Worm (Caenorhabditis elegans) whole organism, L1 larva: ENCODE results near the gene D1044.1.

Source experiments
- aly-2 ChIP-seq: fragments of 150-350 bp; optimal IDR thresholded peaks from 2 replicates; lab custom pipeline; 2014; ENCODE audit warnings: missing biosample characterization, missing genetic modification characterization
- ceh-90 ChIP-seq: sonication (generic microtip); optimal IDR thresholded peaks from 2 replicates; lab custom pipeline; 2016; ENCODE audit warnings: missing genetic modification characterization, missing compliant biosample characterization
- nhr-12 ChIP-seq: sonication (generic microtip); optimal IDR thresholded peaks from 2 replicates; lab custom pipeline; 2017; ENCODE audit warnings: missing biosample characterization, missing genetic modification characterization
- nhr-237 ChIP-seq: fragments of 150-350 bp; optimal IDR thresholded peaks from 2 replicates; lab custom pipeline; 2014; ENCODE audit warnings: missing biosample characterization, missing genetic modification characterization
- nhr-28 ChIP-seq: fragments of 150-350 bp; optimal IDR thresholded peaks from 2 replicates; lab custom pipeline; 2014; ENCODE audit warnings: missing biosample characterization, missing genetic modification characterization
- nhr-71 ChIP-seq: sonication (generic microtip); optimal IDR thresholded peaks from 2 replicates; lab custom pipeline; 2016; ENCODE audit warnings: mild to moderate bottlenecking, missing genetic modification characterization, moderate library complexity, missing compliant biosample characterization
- skn-1 ChIP-seq: fragments of 150-350 bp; optimal IDR thresholded peaks from 2 replicates; lab custom pipeline; 2014; ENCODE audit warnings: missing biosample characterization, missing genetic modification characterization
- snpc-4 ChIP-seq: fragments of 150-350 bp; optimal IDR thresholded peaks from 2 replicates; lab custom pipeline; 2014; ENCODE audit warnings: missing biosample characterization, missing genetic modification characterization
- sox-4 ChIP-seq: sonication (generic microtip); optimal IDR thresholded peaks from 2 replicates; lab custom pipeline; 2016; ENCODE audit warnings: missing genetic modification characterization, missing compliant biosample characterization
- zip-4 ChIP-seq: fragments of 200-800 bp; sonication (Bioruptor generic); optimal IDR thresholded peaks from 2 replicates; lab custom pipeline; 2018; ENCODE audit warnings: mild to moderate bottlenecking, missing genetic modification characterization, moderate library complexity, missing compliant biosample characterization
- ztf-11 ChIP-seq, 2 experiments: sonication (generic microtip); optimal IDR thresholded peaks; 2 replicates each; lab custom pipeline; 2016 to 2017; ENCODE audit warnings: missing genetic modification characterization in 2 of 2, missing biosample characterization in 1 of 2, missing compliant biosample characterization in 1 of 2

DNA sequence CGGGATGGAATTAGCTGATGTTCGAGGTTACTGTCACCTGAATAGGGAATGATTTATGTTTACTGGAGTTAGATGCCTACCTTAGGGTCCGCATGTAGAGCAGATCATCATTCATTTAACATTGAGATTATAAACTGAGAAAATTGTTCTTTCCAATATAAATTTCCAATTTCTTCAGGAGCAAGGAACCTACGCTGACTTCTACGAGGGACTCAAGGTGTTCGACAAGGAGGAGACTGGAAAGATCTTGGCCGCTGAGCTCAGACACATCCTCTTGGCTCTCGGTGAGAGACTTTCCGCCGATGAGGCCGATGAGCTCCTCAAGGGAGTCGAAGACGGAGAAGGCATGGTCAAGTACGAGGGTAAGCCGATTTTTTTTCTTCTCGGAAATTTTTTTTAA lies 22.4 kb downstream of the D1044.1 start:
- TF ChIP-seq nhr-28 (tag; lab: Kevin White, UChicago) (no peak), snpc-4 (tag; lab: Kevin White, UChicago) (no peak), aly-2 (tag; lab: Kevin White, UChicago) (no peak), sox-4 (tag; lab: Kevin White, UChicago) (no peak), ztf-11 (tag; optimal IDR thresholded peaks at IDR 0.05; lab: Kevin White, UChicago) (no peak), ceh-90 (no peak), zip-4 (GFP tag; lab: Kevin White, UChicago) (no peak), skn-1 (tag; lab: Kevin White, UChicago) (no peak), nhr-237 (tag; lab: Kevin White, UChicago) (no peak), nhr-12 (tag; lab: Kevin White, UChicago) (no peak), nhr-71 (tag; lab: Kevin White, UChicago) (no peak)
